Fruit fly (Drosophila melanogaster) whole organism, embryonic: ENCODE data around the gene CecB.

Source experiments
- BEAF-32 ChIP-seq: fragments of 200-800 bp; sonication (Bioruptor generic); optimal IDR thresholded peaks from 3 replicates; lab custom pipeline; 2017; ENCODE audit warnings: missing biosample characterization, missing genetic modification characterization, mild to moderate bottlenecking, moderate library complexity, missing genetic modification reagents
- C15 ChIP-seq: fragments of 200-800 bp; sonication (Bioruptor generic); IDR thresholded peaks from 3 replicates; pipeline ENCODE4 v1.3.6; 2022; ENCODE audit warnings: missing biosample characterization, missing genetic modification characterization
- CG10431 ChIP-seq: fragments of 200-800 bp; sonication (Bioruptor generic); optimal IDR thresholded peaks from 3 replicates; lab custom pipeline; 2018; ENCODE audit warnings: missing biosample characterization, mild to moderate bottlenecking, missing genetic modification characterization
- CG12236 ChIP-seq: fragments of 200-800 bp; sonication (Bioruptor generic); optimal IDR thresholded peaks from 2 replicates; lab custom pipeline; 2016; ENCODE audit warnings: missing biosample characterization, missing genetic modification characterization
- CG12769 ChIP-seq: fragments of 200-800 bp; sonication (Bioruptor generic); optimal IDR thresholded peaks from 2 replicates; lab custom pipeline; 2019; ENCODE audit warnings: missing biosample characterization, mild to moderate bottlenecking, missing genetic modification characterization, moderate library complexity
- CG12942 ChIP-seq: fragments of 200-800 bp; sonication (Bioruptor generic); optimal IDR thresholded peaks from 3 replicates; lab custom pipeline; 2016; ENCODE audit warnings: missing biosample characterization, missing genetic modification characterization
- CG13624 ChIP-seq: fragments of 200-800 bp; sonication (Bioruptor generic); optimal IDR thresholded peaks from 2 replicates; lab custom pipeline; 2016; ENCODE audit warnings: missing biosample characterization, missing genetic modification characterization
- CG14860 ChIP-seq: fragments of 200-800 bp; sonication (Bioruptor generic); IDR thresholded peaks from 3 replicates; pipeline ENCODE4 v1.3.6; 2022; ENCODE audit warnings: missing biosample characterization, missing genetic modification characterization; ENCODE audit not compliant: partially characterized antibody
- CG16815 ChIP-seq: fragments of 200-800 bp; sonication (Bioruptor generic); optimal IDR thresholded peaks from 3 replicates; lab custom pipeline; 2017; ENCODE audit warnings: missing biosample characterization, mild to moderate bottlenecking, missing genetic modification characterization
- CG16863 ChIP-seq: fragments of 200-800 bp; sonication (Bioruptor generic); optimal IDR thresholded peaks from 3 replicates; lab custom pipeline; 2016; ENCODE audit warnings: missing biosample characterization, missing genetic modification characterization
- CG17568 ChIP-seq: fragments of 200-800 bp; sonication (Bioruptor generic); optimal IDR thresholded peaks from 2 replicates; lab custom pipeline; 2018; ENCODE audit warnings: missing biosample characterization, mild to moderate bottlenecking, missing genetic modification characterization, moderate library complexity
- CG17802 ChIP-seq: fragments of 200-800 bp; sonication (Bioruptor generic); optimal IDR thresholded peaks from 2 replicates; lab custom pipeline; 2018; ENCODE audit warnings: missing biosample characterization, mild to moderate bottlenecking, missing genetic modification characterization, moderate library complexity
- CG18262 ChIP-seq: fragments of 200-800 bp; optimal IDR thresholded peaks from 3 replicates; lab custom pipeline; 2019; ENCODE audit warnings: missing biosample characterization, mild to moderate bottlenecking, missing genetic modification characterization, moderate library complexity
- CG1832 ChIP-seq: fragments of 200-800 bp; sonication (Bioruptor generic); optimal IDR thresholded peaks from 2 replicates; lab custom pipeline; 2017; ENCODE audit warnings: missing biosample characterization, mild to moderate bottlenecking, missing genetic modification characterization, inconsistent platforms
- CG18599 ChIP-seq: fragments of 200-800 bp; sonication (Bioruptor generic); optimal IDR thresholded peaks from 3 replicates; lab custom pipeline; 2017; ENCODE audit warnings: missing biosample characterization, missing genetic modification characterization, mild to moderate bottlenecking, moderate library complexity, missing genetic modification reagents
- CG2875 ChIP-seq: fragments of 200-800 bp; sonication (Bioruptor generic); optimal IDR thresholded peaks from 2 replicates; lab custom pipeline; 2017; ENCODE audit warnings: missing biosample characterization, mild to moderate bottlenecking, missing genetic modification characterization, missing genetic modification reagents
- CG31441 ChIP-seq: fragments of 200-800 bp; sonication (Bioruptor generic); IDR thresholded peaks from 2 replicates; pipeline ENCODE4 v1.3.6; 2022; ENCODE audit warnings: missing biosample characterization, missing genetic modification characterization
- CG32767 ChIP-seq: fragments of 200-800 bp; sonication (Bioruptor generic); IDR thresholded peaks from 2 replicates; pipeline ENCODE4 v1.3.6; 2022; ENCODE audit warnings: missing biosample characterization, missing genetic modification characterization
- CG34224 ChIP-seq: fragments of 200-800 bp; sonication (Bioruptor generic); IDR thresholded peaks from 3 replicates; pipeline ENCODE4 v1.3.6; 2022; ENCODE audit warnings: missing biosample characterization, missing genetic modification characterization; ENCODE audit not compliant: partially characterized antibody
- CG3726 ChIP-seq: fragments of 200-800 bp; sonication (Bioruptor generic); IDR thresholded peaks from 3 replicates; pipeline ENCODE4, ENCODE4 v1.3.6; 2022; ENCODE audit warnings: missing biosample characterization, missing genetic modification characterization
- CG7745 ChIP-seq: fragments of 200-800 bp; sonication (Bioruptor generic); optimal IDR thresholded peaks from 2 replicates; lab custom pipeline; 2018; ENCODE audit warnings: missing biosample characterization, mild to moderate bottlenecking, missing genetic modification characterization, moderate library complexity
- CG8478 ChIP-seq: fragments of >200 bp; optimal IDR thresholded peaks from 2 replicates; lab custom pipeline; 2018
- Deaf1 ChIP-seq: fragments of 200-800 bp; optimal IDR thresholded peaks from 3 replicates; lab custom pipeline; 2019; ENCODE audit warnings: missing biosample characterization, mild to moderate bottlenecking, missing genetic modification characterization, moderate library complexity
- Dll ChIP-seq: fragments of 200-800 bp; sonication (Bioruptor generic); IDR thresholded peaks from 4 replicates; pipeline ENCODE4 v1.3.6; 2022; ENCODE audit warnings: missing biosample characterization, missing genetic modification characterization; ENCODE audit not compliant: partially characterized antibody
- Elba2 ChIP-seq: fragments of 200-800 bp; sonication (Bioruptor generic); optimal IDR thresholded peaks from 3 replicates; lab custom pipeline; 2016; ENCODE audit warnings: missing biosample characterization, missing genetic modification characterization
- Fer3 ChIP-seq: fragments of 200-800 bp; sonication (Bioruptor generic); optimal IDR thresholded peaks from 2 replicates; lab custom pipeline; 2018; ENCODE audit warnings: missing biosample characterization, mild to moderate bottlenecking, missing genetic modification characterization, moderate library complexity
- H15 ChIP-seq: fragments of 200-800 bp; sonication (Bioruptor generic); IDR thresholded peaks from 3 replicates; pipeline ENCODE4 v1.3.6; 2022; ENCODE audit warnings: missing biosample characterization, missing genetic modification characterization
- HHEX ChIP-seq: fragments of 200-800 bp; sonication (Bioruptor generic); optimal IDR thresholded peaks from 3 replicates; lab custom pipeline; 2017; ENCODE audit warnings: missing biosample characterization, mild to moderate bottlenecking, missing genetic modification characterization, missing genetic modification reagents
- Mrtf ChIP-seq: fragments of 200-800 bp; sonication (Bioruptor generic); IDR thresholded peaks from 3 replicates; pipeline ENCODE4 v1.3.6; 2022; ENCODE audit warnings: missing biosample characterization, missing genetic modification characterization
- Nf-YB ChIP-seq: fragments of 200-800 bp; sonication (Bioruptor generic); optimal IDR thresholded peaks from 3 replicates; lab custom pipeline; 2019; ENCODE audit warnings: missing biosample characterization, mild to moderate bottlenecking, missing genetic modification characterization, moderate library complexity
- Rfx ChIP-seq: fragments of 200-800 bp; sonication (Bioruptor generic); IDR thresholded peaks from 2 replicates; pipeline ENCODE4 v1.3.6; 2022; ENCODE audit warnings: missing biosample characterization, missing genetic modification characterization
- ato ChIP-seq: fragments of 200-800 bp; sonication (Bioruptor generic); IDR thresholded peaks from 2 replicates; pipeline ENCODE4 v1.3.6; 2022; ENCODE audit warnings: missing biosample characterization, missing genetic modification characterization; ENCODE audit not compliant: partially characterized antibody
- bbx ChIP-seq: fragments of 200-800 bp; sonication (Bioruptor generic); IDR thresholded peaks from 2 replicates; pipeline ENCODE4 v1.3.6; 2022; ENCODE audit warnings: missing biosample characterization, missing genetic modification characterization; ENCODE audit not compliant: partially characterized antibody
- bigmax ChIP-seq: fragments of 200-800 bp; sonication (Bioruptor generic); optimal IDR thresholded peaks from 2 replicates; lab custom pipeline; 2018; ENCODE audit warnings: missing biosample characterization, mild to moderate bottlenecking, missing genetic modification characterization
- chif ChIP-seq, 2 experiments: fragments of 200-800 bp; sonication (Bioruptor generic); optimal IDR thresholded peaks; 3 replicates each; lab custom pipeline; 2016; ENCODE audit warnings: missing biosample characterization in 2 of 2, missing genetic modification characterization in 2 of 2
- chinmo ChIP-seq: fragments of 200-800 bp; sonication (Bioruptor generic); IDR thresholded peaks from 4 replicates; pipeline ENCODE4 v1.3.6; 2022; ENCODE audit warnings: missing biosample characterization, missing genetic modification characterization; ENCODE audit not compliant: partially characterized antibody
- chm ChIP-seq: fragments of 200-800 bp; sonication (Bioruptor generic); IDR thresholded peaks from 2 replicates; pipeline ENCODE4 v1.3.6; 2022; ENCODE audit warnings: missing biosample characterization, missing genetic modification characterization
- chn ChIP-seq: fragments of 200-800 bp; sonication (Bioruptor generic); optimal IDR thresholded peaks from 2 replicates; lab custom pipeline; 2016; ENCODE audit warnings: missing biosample characterization, missing genetic modification characterization
- crol ChIP-seq: fragments of 200-800 bp; sonication (Bioruptor generic); IDR thresholded peaks from 2 replicates; pipeline ENCODE4 v1.3.6; 2022; ENCODE audit warnings: missing biosample characterization, missing genetic modification characterization
- dm ChIP-seq: fragments of 200-800 bp; sonication (Bioruptor generic); optimal IDR thresholded peaks from 3 replicates; lab custom pipeline; 2016; ENCODE audit warnings: missing biosample characterization, missing genetic modification characterization
- gce ChIP-seq: fragments of 200-800 bp; sonication (Bioruptor generic); IDR thresholded peaks from 3 replicates; pipeline ENCODE4 v1.3.6; 2022; ENCODE audit warnings: missing biosample characterization, missing genetic modification characterization
- gcm ChIP-seq: fragments of 200-800 bp; sonication (Bioruptor generic); optimal IDR thresholded peaks from 2 replicates; lab custom pipeline; 2019; ENCODE audit warnings: missing biosample characterization, mild to moderate bottlenecking, missing genetic modification characterization, moderate library complexity
- ken ChIP-seq: fragments of 200-800 bp; sonication (Bioruptor generic); IDR thresholded peaks from 3 replicates; pipeline ENCODE4 v1.3.6; 2022; ENCODE audit warnings: missing biosample characterization, missing genetic modification characterization
- lbe ChIP-seq: fragments of 200-800 bp; sonication (Bioruptor generic); optimal IDR thresholded peaks from 2 replicates; lab custom pipeline; 2016; ENCODE audit warnings: missing biosample characterization, mild to moderate bottlenecking, missing genetic modification characterization
- nmo ChIP-seq: fragments of 200-800 bp; sonication (Bioruptor generic); optimal IDR thresholded peaks from 2 replicates; lab custom pipeline; 2018; ENCODE audit warnings: missing biosample characterization, mild to moderate bottlenecking, missing genetic modification characterization, moderate library complexity
- psq ChIP-seq: fragments of 200-800 bp; sonication (Bioruptor generic); optimal IDR thresholded peaks from 2 replicates; lab custom pipeline; 2017; ENCODE audit warnings: missing biosample characterization, missing genetic modification characterization
- zen ChIP-seq: fragments of 200-800 bp; sonication (Bioruptor generic); optimal IDR thresholded peaks from 3 replicates; lab custom pipeline; 2018; ENCODE audit warnings: missing biosample characterization, mild to moderate bottlenecking, missing genetic modification characterization, moderate library complexity
- zen2 ChIP-seq: fragments of 200-800 bp; sonication (Bioruptor generic); IDR thresholded peaks from 3 replicates; pipeline ENCODE4 v1.3.6; 2022; ENCODE audit warnings: missing biosample characterization, missing genetic modification characterization; ENCODE audit not compliant: partially characterized antibody

Gene CecB

DNA sequence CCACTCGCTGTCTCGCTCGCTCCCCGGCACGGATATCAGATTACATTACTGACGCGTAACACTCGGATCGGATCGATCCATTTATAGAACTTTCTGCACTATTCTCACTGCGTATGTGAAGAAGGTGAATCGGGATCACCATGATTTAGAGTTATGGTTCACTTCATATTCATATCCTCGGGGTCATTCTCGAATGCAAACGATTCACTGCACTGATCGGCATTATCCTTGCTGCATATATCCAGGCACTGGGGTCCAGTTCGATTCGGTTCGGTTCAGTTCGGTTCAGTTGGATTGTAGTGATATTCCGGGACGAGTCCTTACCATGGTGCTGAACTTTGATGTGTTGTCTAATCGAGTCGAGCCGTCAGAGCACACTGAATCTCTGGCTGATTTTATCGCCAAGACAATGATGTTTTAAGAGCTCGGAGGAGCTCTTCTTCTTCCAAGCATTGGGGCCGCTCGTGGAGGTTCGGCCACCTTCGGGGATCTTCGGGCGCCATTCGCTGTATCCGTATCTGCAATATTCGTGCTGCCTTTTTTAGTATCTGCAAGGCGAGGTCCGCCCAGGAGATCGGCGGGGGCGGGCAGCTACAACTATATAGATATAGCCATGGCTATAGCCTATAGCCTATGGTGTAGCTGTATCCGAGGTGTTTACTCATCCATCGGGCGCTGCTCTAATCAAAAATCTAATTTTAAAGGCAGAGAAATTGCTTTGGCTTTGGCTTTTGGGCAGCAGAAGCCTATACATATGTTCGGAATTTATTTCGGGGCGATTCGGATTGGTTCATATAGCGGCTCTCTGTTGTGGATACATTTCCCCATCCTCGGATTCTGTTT, 39.2 kb downstream of the CecB start, which contains the start of gene Mlc2 (continued):
- no peak for TF ChIP-seq ato (GFP tag; lab: Robert Waterston, UW)
- TF ChIP-seq nmo = no peak
- TF ChIP-seq CG12236 = no peak
- no peak for TF ChIP-seq HHEX
- TF ChIP-seq CG32767 (GFP tag; lab: Robert Waterston, UW) = peak; percentile 37; the same call in 1 of the 2 replicates
- no peak for TF ChIP-seq CG16863
- TF ChIP-seq CG13624 (GFP tag; lab: Kevin White, UChicago) = no peak
- 0 out of 4 replicates have a peak, but pooled peaks have one; percentile 53 for TF ChIP-seq chinmo
- peak; percentile 44 for TF ChIP-seq CG12769 (tag; lab: Kevin White, UChicago)
- no peak for TF ChIP-seq zen2 (GFP tag; lab: Robert Waterston, UW)
- no peak for TF ChIP-seq lbe (GFP tag; lab: Kevin White, UChicago)
- TF ChIP-seq CG17802 = no peak
- TF ChIP-seq chif (GFP tag; optimal IDR thresholded peaks at IDR 0.05; lab: Kevin White, UChicago) = no peak
- no peak for TF ChIP-seq CG18262 (tag; lab: Kevin White, UChicago)
- no peak for TF ChIP-seq CG18599 (GFP tag; lab: Kevin White, UChicago)
- no peak for TF ChIP-seq zen (tag; lab: Kevin White, UChicago)
- TF ChIP-seq Nf-YB (GFP tag; lab: Kevin White, UChicago) = peak; percentile 48
- no peak for TF ChIP-seq CG34224 (GFP tag; lab: Robert Waterston, UW)
- TF ChIP-seq C15 = no peak
- TF ChIP-seq Dll (GFP tag; lab: Robert Waterston, UW) = no peak
- TF ChIP-seq BEAF-32 (GFP tag; lab: Kevin White, UChicago) = no peak
- no peak for TF ChIP-seq bigmax
- TF ChIP-seq chn (GFP tag; lab: Kevin White, UChicago) = no peak
- TF ChIP-seq CG31441 (GFP tag; lab: Robert Waterston, UW) = no peak
- TF ChIP-seq gce (GFP tag; lab: Robert Waterston, UW) = 0 out of 3 replicates have a peak, but pooled peaks have one; percentile 27
- TF ChIP-seq ken (GFP tag; lab: Robert Waterston, UW) = no peak
- peak; percentile 38; the same call in 1 of the 2 replicates for TF ChIP-seq chm (GFP tag; lab: Robert Waterston, UW)
- TF ChIP-seq CG17568 = no peak
- TF ChIP-seq CG16815 (GFP tag; lab: Kevin White, UChicago) = no peak
- TF ChIP-seq bbx (GFP tag; lab: Robert Waterston, UW) = no peak
- TF ChIP-seq CG2875 (GFP tag; lab: Kevin White, UChicago) = no peak
- no peak for TF ChIP-seq dm (GFP tag; lab: Kevin White, UChicago)
- TF ChIP-seq CG14860 = no peak
- no peak for TF ChIP-seq Elba2
- no peak for TF ChIP-seq Rfx
- TF ChIP-seq CG1832 (GFP tag; lab: Kevin White, UChicago) = no peak
- peak; percentile 66 for TF ChIP-seq crol (GFP tag; lab: Robert Waterston, UW)
- TF ChIP-seq Fer3 (tag; lab: Kevin White, UChicago) = no peak
- TF ChIP-seq gcm = no peak
- TF ChIP-seq CG12942 (GFP tag; lab: Kevin White, UChicago) = no peak
- no peak for TF ChIP-seq psq (GFP tag; lab: Kevin White, UChicago)
- TF ChIP-seq H15 (GFP tag; lab: Robert Waterston, UW) = no peak
- peak; percentile 54; the same call in 1 of the 3 replicates for TF ChIP-seq Mrtf (GFP tag; lab: Robert Waterston, UW)
- no peak for TF ChIP-seq CG8478
- TF ChIP-seq CG3726 (GFP tag; lab: Robert Waterston, UW) = no peak
- peak; percentile 95 for TF ChIP-seq Deaf1 (tag; lab: Kevin White, UChicago)
- no peak for TF ChIP-seq CG7745 (tag; lab: Kevin White, UChicago)
- no peak for TF ChIP-seq CG10431
